Worm (Caenorhabditis elegans): ENCODE results near the gene F53F4.15.

Gene F53F4.15

DNA sequence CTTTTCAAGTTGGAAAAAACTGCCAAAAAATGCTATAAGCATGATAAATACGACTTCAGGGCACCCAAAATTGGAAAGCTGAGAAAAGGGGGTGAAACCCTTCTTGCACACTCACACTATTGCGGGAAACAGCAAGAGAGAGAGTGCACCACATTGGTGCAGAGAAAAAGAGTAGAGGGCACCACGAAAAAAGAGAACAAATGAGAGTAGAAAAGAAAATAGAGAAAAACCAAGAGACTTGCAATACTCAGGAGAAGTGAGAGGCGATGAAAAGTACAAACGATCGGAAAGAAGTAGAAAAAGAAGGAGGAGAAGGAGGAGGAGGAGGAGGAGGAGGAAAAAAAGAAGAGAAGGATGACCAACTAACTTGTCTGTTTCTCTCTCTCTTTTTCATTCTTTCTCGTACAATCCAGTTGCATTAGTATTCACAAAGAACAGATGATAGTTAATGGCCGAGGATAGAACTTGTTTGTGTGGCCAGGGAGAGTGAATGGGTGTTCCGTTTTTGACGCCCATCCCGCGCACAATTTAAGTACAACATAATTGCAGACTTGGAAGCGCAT, 34.5 kb downstream of the F53F4.15 start (continued):
- TF ChIP-seq ceh-82 (tag; optimal IDR thresholded peaks at IDR 0.05) = peak; percentile 20 to 59 (median 50)
- TF ChIP-seq fkh-10 (GFP tag; optimal IDR thresholded peaks at IDR 0.05) = peak; percentile 34
- TF ChIP-seq nhr-47 (tag; optimal IDR thresholded peaks at IDR 0.05) = peak; percentile 66
- no peak for TF ChIP-seq hlh-4 (tag; optimal IDR thresholded peaks at IDR 0.05)
- TF ChIP-seq nhr-28 (tag; optimal IDR thresholded peaks at IDR 0.05) = no peak

ce11 chrV:13656346-13657254, 35.8 kb downstream of the F53F4.15 start:
- TF ChIP-seq mab-9 (GFP tag; IDR thresholded peaks at IDR 0.05) (peak; percentile 53; the same call in 1 of the 2 replicates), unc-86 (tag; optimal IDR thresholded peaks at IDR 0.05) (no peak), nhr-20 (tag; optimal IDR thresholded peaks at IDR 0.05) (peak; percentile 76), lin-35 (GFP tag; optimal IDR thresholded peaks at IDR 0.05) (peak; percentile 46 to 83), ama-1 (optimal IDR thresholded peaks at IDR 0.05) (peak; percentile 86), pqm-1 (tag; optimal IDR thresholded peaks at IDR 0.05) (peak; percentile 42), nhr-76 (tag; optimal IDR thresholded peaks at IDR 0.05) (no peak), mef-2 (tag; optimal IDR thresholded peaks at IDR 0.05) (no peak), nhr-90 (tag; optimal IDR thresholded peaks at IDR 0.05; ENCODE audit: poor library complexity) (peak; percentile 83), fkh-8 (tag; optimal IDR thresholded peaks at IDR 0.05) (peak; percentile 2), unc-62 (GFP tag; optimal IDR thresholded peaks at IDR 0.05) (no peak), fos-1 (tag; optimal IDR thresholded peaks at IDR 0.05) (peak; percentile 23), F16B12.6 (tag; optimal IDR thresholded peaks at IDR 0.05) (no peak), lin-13 (GFP tag; optimal IDR thresholded peaks at IDR 0.05) (no peak), pax-3 (tag; optimal IDR thresholded peaks at IDR 0.05) (peak; percentile 67), C16A3.4 (tag; optimal IDR thresholded peaks at IDR 0.05) (peak; percentile 25), elt-2 (tag; optimal IDR thresholded peaks at IDR 0.05) (peak; percentile 80), rnt-1 (tag; optimal IDR thresholded peaks at IDR 0.05) (peak; percentile 18), nhr-85 (tag) (peak; percentile 96), snu-23 (GFP tag; optimal IDR thresholded peaks at IDR 0.05) (peak; percentile 70), blmp-1 (tag; optimal IDR thresholded peaks at IDR 0.05) (peak; percentile 97), mdl-1 (tag; optimal IDR thresholded peaks at IDR 0.05) (peak; percentile 29 to 67), unc-130 (tag; optimal IDR thresholded peaks at IDR 0.05) (peak; percentile 43), swsn-7 (tag; optimal IDR thresholded peaks at IDR 0.05) (peak; percentile 28), nhr-28 (tag; optimal IDR thresholded peaks at IDR 0.05) (no peak), nhr-71 (tag; optimal IDR thresholded peaks at IDR 0.05) (peak; percentile 81), grh-1 (GFP tag; IDR thresholded peaks at IDR 0.05) (peak; percentile 57), C04F5.9 (tag; optimal IDR thresholded peaks at IDR 0.05) (no peak), fkh-10 (GFP tag; optimal IDR thresholded peaks at IDR 0.05) (no peak), dsc-1 (tag; optimal IDR thresholded peaks at IDR 0.05) (peak; percentile 51), tbx-2 (tag; optimal IDR thresholded peaks at IDR 0.05) (peak; percentile 32), nhr-19 (GFP tag; conservative IDR thresholded peaks at IDR 0.05) (peak; percentile 62), nhr-47 (tag; optimal IDR thresholded peaks at IDR 0.05) (peak; percentile 20), ets-5 (GFP tag; IDR thresholded peaks at IDR 0.05) (no peak), lin-14 (GFP tag; optimal IDR thresholded peaks at IDR 0.05) (peak; percentile 82), ceh-90 (tag; optimal IDR thresholded peaks at IDR 0.05) (peak; percentile 26), unc-30 (tag; optimal IDR thresholded peaks at IDR 0.05) (no peak), hpl-2 (GFP tag; optimal IDR thresholded peaks at IDR 0.05) (no peak), vab-15 (tag; optimal IDR thresholded peaks at IDR 0.05) (peak; percentile 35), lir-3 (tag; optimal IDR thresholded peaks at IDR 0.05; ENCODE audit: poor library complexity) (peak; percentile 19), hlh-4 (tag; optimal IDR thresholded peaks at IDR 0.05) (no peak), lsy-2 (tag; optimal IDR thresholded peaks at IDR 0.05) (peak; percentile 27 to 46), elt-3 (tag; optimal IDR thresholded peaks at IDR 0.05) (peak in 4 of 6 experiments; percentile 24 to 99 (median 78)), sox-4 (tag; optimal IDR thresholded peaks at IDR 0.05) (no peak), ceh-88 (GFP tag; IDR thresholded peaks at IDR 0.05) (peak; percentile 39), xbp-1 (tag; optimal IDR thresholded peaks at IDR 0.05) (peak; percentile 11), zag-1 (tag; optimal IDR thresholded peaks at IDR 0.05) (no peak)

All from whole organism, L1 larva.